Fruit fly (Drosophila melanogaster) whole organism, embryonic: Measurements from ENCODE around the gene tbc.

Experiments used
- CG10321 ChIP-seq: fragments of 200-800 bp; sonication (Bioruptor generic); IDR thresholded peaks from 2 replicates; pipeline ENCODE4 v1.3.6; 2022; ENCODE audit warnings: missing biosample characterization, missing genetic modification characterization
- CG12155 ChIP-seq: fragments of 200-800 bp; sonication (Bioruptor generic); optimal IDR thresholded peaks from 3 replicates; lab custom pipeline; 2016; ENCODE audit warnings: missing biosample characterization, missing genetic modification characterization
- CG14667 ChIP-seq: fragments of 200-800 bp; sonication (Bioruptor generic); IDR thresholded peaks from 2 replicates; pipeline ENCODE4 v1.3.6; 2022; ENCODE audit warnings: missing biosample characterization, missing genetic modification characterization
- CG14860 ChIP-seq: fragments of 200-800 bp; sonication (Bioruptor generic); IDR thresholded peaks from 3 replicates; pipeline ENCODE4 v1.3.6; 2022; ENCODE audit warnings: missing biosample characterization, missing genetic modification characterization; ENCODE audit not compliant: partially characterized antibody
- CG15479 ChIP-seq: fragments of 200-800 bp; sonication (Bioruptor generic); optimal IDR thresholded peaks from 3 replicates; lab custom pipeline; 2019; ENCODE audit warnings: missing biosample characterization, mild to moderate bottlenecking, missing genetic modification characterization, moderate library complexity
- CG16815 ChIP-seq: fragments of 200-800 bp; sonication (Bioruptor generic); optimal IDR thresholded peaks from 3 replicates; lab custom pipeline; 2017; ENCODE audit warnings: missing biosample characterization, mild to moderate bottlenecking, missing genetic modification characterization
- CG17568 ChIP-seq: fragments of 200-800 bp; sonication (Bioruptor generic); optimal IDR thresholded peaks from 2 replicates; lab custom pipeline; 2018; ENCODE audit warnings: missing biosample characterization, mild to moderate bottlenecking, missing genetic modification characterization, moderate library complexity
- CG2120 ChIP-seq: fragments of 200-800 bp; sonication (Bioruptor generic); optimal IDR thresholded peaks from 3 replicates; lab custom pipeline; 2016; ENCODE audit warnings: missing biosample characterization, missing genetic modification characterization
- CG31365 ChIP-seq: fragments of 200-800 bp; sonication (Bioruptor generic); optimal IDR thresholded peaks from 2 replicates; lab custom pipeline; 2018; ENCODE audit warnings: missing biosample characterization, mild to moderate bottlenecking, missing genetic modification characterization
- CG7745 ChIP-seq: fragments of 200-800 bp; sonication (Bioruptor generic); optimal IDR thresholded peaks from 2 replicates; lab custom pipeline; 2018; ENCODE audit warnings: missing biosample characterization, mild to moderate bottlenecking, missing genetic modification characterization, moderate library complexity
- CG8765 ChIP-seq: fragments of 200-800 bp; sonication (Bioruptor generic); IDR thresholded peaks from 2 replicates; pipeline ENCODE4 v1.3.6; 2022; ENCODE audit warnings: missing biosample characterization, missing genetic modification characterization
- CG9727 ChIP-seq: fragments of 200-800 bp; sonication (Bioruptor generic); optimal IDR thresholded peaks from 3 replicates; lab custom pipeline; 2017; ENCODE audit warnings: missing biosample characterization, mild to moderate bottlenecking, missing genetic modification characterization
- CHES-1-like ChIP-seq: fragments of 200-800 bp; sonication (Bioruptor generic); optimal IDR thresholded peaks from 2 replicates; lab custom pipeline; 2016; ENCODE audit warnings: missing biosample characterization, missing genetic modification characterization
- D19A ChIP-seq: fragments of 200-800 bp; optimal IDR thresholded peaks from 3 replicates; lab custom pipeline; 2019; ENCODE audit warnings: missing biosample characterization, mild to moderate bottlenecking, missing genetic modification characterization, moderate library complexity
- Dll ChIP-seq: fragments of 200-800 bp; sonication (Bioruptor generic); IDR thresholded peaks from 4 replicates; pipeline ENCODE4 v1.3.6; 2022; ENCODE audit warnings: missing biosample characterization, missing genetic modification characterization; ENCODE audit not compliant: partially characterized antibody
- Drgx ChIP-seq: fragments of 200-800 bp; sonication (Bioruptor generic); IDR thresholded peaks from 2 replicates; pipeline ENCODE4 v1.3.6; 2022; ENCODE audit warnings: missing biosample characterization, missing genetic modification characterization
- H15 ChIP-seq: fragments of 200-800 bp; sonication (Bioruptor generic); IDR thresholded peaks from 3 replicates; pipeline ENCODE4 v1.3.6; 2022; ENCODE audit warnings: missing biosample characterization, missing genetic modification characterization
- Mad ChIP-seq: fragments of 200-800 bp; sonication (Bioruptor generic); optimal IDR thresholded peaks from 2 replicates; lab custom pipeline; 2016; ENCODE audit warnings: missing biosample characterization, missing genetic modification characterization
- Max ChIP-seq: fragments of 200-800 bp; sonication (Bioruptor generic); optimal IDR thresholded peaks from 2 replicates; lab custom pipeline; 2016; ENCODE audit warnings: missing biosample characterization, mild to moderate bottlenecking, missing genetic modification characterization
- Meics ChIP-seq: fragments of 200-800 bp; sonication (Bioruptor generic); optimal IDR thresholded peaks from 2 replicates; lab custom pipeline; 2017; ENCODE audit warnings: missing biosample characterization, mild to moderate bottlenecking, missing genetic modification characterization
- Pdp1 ChIP-seq, 2 experiments: fragments of 200-800 bp; sonication (Bioruptor generic); optimal IDR thresholded peaks; 3 replicates each; lab custom pipeline; 2016; ENCODE audit warnings: missing biosample characterization in 2 of 2, missing genetic modification characterization in 2 of 2, mild to moderate bottlenecking in 1 of 2, moderate library complexity in 1 of 2
- Side ChIP-seq: fragments of 200-800 bp; sonication (Bioruptor generic); optimal IDR thresholded peaks from 2 replicates; lab custom pipeline; 2016; ENCODE audit warnings: missing biosample characterization, missing genetic modification characterization
- Sin3A ChIP-seq: fragments of >200 bp; optimal IDR thresholded peaks from 2 replicates; lab custom pipeline; 2018
- Sox102F ChIP-seq: fragments of 200-800 bp; sonication (Bioruptor generic); optimal IDR thresholded peaks from 2 replicates; lab custom pipeline; 2018; ENCODE audit warnings: missing biosample characterization, mild to moderate bottlenecking, missing genetic modification characterization, moderate library complexity
- YL-1 ChIP-seq: fragments of 200-800 bp; sonication (Bioruptor generic); optimal IDR thresholded peaks from 3 replicates; lab custom pipeline; 2017; ENCODE audit warnings: missing biosample characterization, mild to moderate bottlenecking, missing genetic modification characterization
- ara ChIP-seq: fragments of 200-800 bp; sonication (Bioruptor generic); IDR thresholded peaks from 2 replicates; pipeline ENCODE4 v1.3.6; 2022; ENCODE audit warnings: missing biosample characterization, missing genetic modification characterization
- caup ChIP-seq: fragments of 200-800 bp; sonication (Bioruptor generic); optimal IDR thresholded peaks from 3 replicates; lab custom pipeline; 2017; ENCODE audit warnings: missing biosample characterization, mild to moderate bottlenecking, missing genetic modification characterization, moderate library complexity; ENCODE audit not compliant: severe bottlenecking
- danr ChIP-seq: fragments of 200-800 bp; sonication (Bioruptor generic); IDR thresholded peaks from 2 replicates; pipeline ENCODE4 v1.3.6; 2022; ENCODE audit warnings: missing biosample characterization, missing genetic modification characterization
- exex ChIP-seq: fragments of 200-800 bp; sonication (Bioruptor generic); optimal IDR thresholded peaks from 4 replicates; lab custom pipeline; 2018; ENCODE audit warnings: missing biosample characterization, mild to moderate bottlenecking, missing genetic modification characterization, moderate library complexity
- gem ChIP-seq: fragments of 200-800 bp; sonication (Bioruptor generic); optimal IDR thresholded peaks from 2 replicates; lab custom pipeline; 2019; ENCODE audit warnings: missing biosample characterization, mild to moderate bottlenecking, missing genetic modification characterization, moderate library complexity
- grn ChIP-seq: fragments of 200-800 bp; sonication (Bioruptor generic); optimal IDR thresholded peaks from 3 replicates; lab custom pipeline; 2017; ENCODE audit warnings: missing biosample characterization, missing genetic modification characterization
- gsb ChIP-seq: fragments of 200-800 bp; sonication (Bioruptor generic); IDR thresholded peaks from 2 replicates; pipeline ENCODE4 v1.3.6; 2022; ENCODE audit warnings: missing biosample characterization, missing genetic modification characterization
- hth ChIP-seq: fragments of >200 bp; optimal IDR thresholded peaks from 2 replicates; lab custom pipeline; 2017; ENCODE audit warnings: inconsistent platforms
- knrl ChIP-seq: fragments of 200-800 bp; sonication (Bioruptor generic); IDR thresholded peaks from 3 replicates; pipeline ENCODE4 v1.3.6; 2022; ENCODE audit warnings: missing biosample characterization, missing genetic modification characterization; ENCODE audit not compliant: partially characterized antibody
- lab ChIP-seq: fragments of 200-800 bp; sonication (Bioruptor generic); optimal IDR thresholded peaks from 3 replicates; lab custom pipeline; 2017; ENCODE audit warnings: missing biosample characterization, missing genetic modification characterization, mild to moderate bottlenecking, moderate library complexity, missing genetic modification reagents
- lov ChIP-seq, 2 experiments: fragments of 200-800 bp in 1 of 2; fragments of >200 bp in 1 of 2; sonication (Bioruptor generic) in 1 of 2; IDR thresholded peaks in 1 of 2; optimal IDR thresholded peaks in 1 of 2; 2 replicates in 1 of 2; 3 replicates in 1 of 2; pipeline versions ENCODE4 v1.3.6 to Lab custom; 2017 to 2022; ENCODE audit warnings: missing biosample characterization in 1 of 2, missing genetic modification characterization in 1 of 2
- mirr ChIP-seq: fragments of 200-800 bp; sonication (Bioruptor generic); optimal IDR thresholded peaks from 3 replicates; lab custom pipeline; 2018; ENCODE audit warnings: missing biosample characterization, mild to moderate bottlenecking, missing genetic modification characterization
- nerfin-2 ChIP-seq: fragments of 200-800 bp; sonication (Bioruptor generic); IDR thresholded peaks from 2 replicates; pipeline ENCODE4 v1.3.6; 2022; ENCODE audit warnings: missing biosample characterization, missing genetic modification characterization; ENCODE audit not compliant: partially characterized antibody
- rib ChIP-seq: fragments of 200-800 bp; sonication (Bioruptor generic); IDR thresholded peaks from 2 replicates; pipeline ENCODE4 v1.3.6; 2022; ENCODE audit warnings: missing biosample characterization, missing genetic modification characterization
- ro ChIP-seq: fragments of 200-800 bp; sonication (Bioruptor generic); IDR thresholded peaks from 2 replicates; pipeline ENCODE4 v1.3.6; 2022; ENCODE audit warnings: missing biosample characterization, missing genetic modification characterization
- sens ChIP-seq: fragments of 200-800 bp; sonication (Bioruptor generic); peaks from one replicate; lab custom pipeline; 2016; ENCODE audit warnings: missing biosample characterization, missing genetic modification characterization
- stwl ChIP-seq: fragments of 200-800 bp; sonication (Bioruptor generic); optimal IDR thresholded peaks from 3 replicates; lab custom pipeline; 2018; ENCODE audit warnings: missing biosample characterization, mild to moderate bottlenecking, missing genetic modification characterization, moderate library complexity
- vnd ChIP-seq: fragments of 200-800 bp; sonication (Bioruptor generic); IDR thresholded peaks from 3 replicates; pipeline ENCODE4 v1.3.6; 2022; ENCODE audit warnings: missing biosample characterization, missing genetic modification characterization; ENCODE audit not compliant: partially characterized antibody
- yki ChIP-seq: fragments of >200 bp; optimal IDR thresholded peaks from 3 replicates; lab custom pipeline; 2018
- zen ChIP-seq: fragments of 200-800 bp; sonication (Bioruptor generic); optimal IDR thresholded peaks from 3 replicates; lab custom pipeline; 2018; ENCODE audit warnings: missing biosample characterization, mild to moderate bottlenecking, missing genetic modification characterization, moderate library complexity

The tbc gene

DNA sequence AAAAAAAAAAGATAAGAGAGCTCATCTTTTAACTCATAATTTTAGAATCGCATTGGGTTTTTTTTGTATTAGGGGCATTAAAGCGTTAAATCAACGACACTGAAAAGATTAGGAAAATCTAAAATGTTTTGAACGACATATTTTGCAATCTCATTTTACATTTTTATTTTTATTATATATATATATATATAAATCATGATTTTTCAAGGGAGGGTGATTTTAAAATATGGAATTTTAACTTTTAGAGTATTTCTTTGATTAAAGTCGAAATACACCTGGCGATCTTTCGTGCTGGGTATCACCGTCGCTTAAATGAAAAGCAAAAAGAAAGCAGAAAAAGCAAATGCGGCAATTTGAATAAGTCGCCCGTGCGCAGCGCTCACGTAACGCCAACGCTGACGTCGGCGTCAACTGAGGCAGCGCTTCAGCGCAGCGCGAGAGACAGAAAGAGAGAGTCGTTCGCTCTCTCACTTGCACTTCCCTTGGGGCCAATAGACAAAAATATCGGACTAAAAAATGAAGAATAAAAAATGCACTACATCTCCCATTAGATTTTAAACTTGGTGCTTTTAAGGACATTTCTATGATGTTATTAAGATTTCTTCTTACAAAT, 40.4 kb downstream of the tbc start (continued):
- TF ChIP-seq CG14667 (no peak), knrl (no peak), Pdp1 (GFP tag; optimal IDR thresholded peaks at IDR 0.05; lab: Kevin White, UChicago) (peak in 1 of 2 experiments; percentile 85), vnd (GFP tag; lab: Robert Waterston, UW) (no peak), gem (tag; lab: Kevin White, UChicago) (peak; percentile 49)

DNA sequence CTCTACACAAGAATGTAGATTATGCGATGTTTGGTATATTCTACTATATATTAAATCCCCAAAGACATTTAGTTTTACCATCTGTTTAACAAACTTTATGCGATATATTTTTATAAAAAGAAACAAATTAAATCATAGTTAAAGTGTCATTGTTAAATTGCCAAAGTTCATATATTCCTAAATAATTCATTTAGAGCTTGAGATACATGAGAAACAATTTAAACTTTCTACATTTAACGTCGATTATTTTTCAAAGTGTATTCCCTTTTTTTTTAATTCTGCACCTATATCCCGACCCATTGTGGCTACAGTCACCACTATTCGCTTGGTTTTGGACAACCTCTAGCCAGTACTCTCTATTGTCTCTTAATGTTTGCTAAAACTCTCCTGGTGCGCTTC, 40.9 kb downstream of the tbc start:
- TF ChIP-seq CG10321 (no peak), CG16815 (GFP tag; lab: Kevin White, UChicago) (no peak), sens (GFP tag; lab: Kevin White, UChicago) (peak; percentile 60), Meics (peak; percentile 27), D19A (tag; lab: Kevin White, UChicago) (peak; percentile 51), gem (tag; lab: Kevin White, UChicago) (peak; percentile 35), CG7745 (tag; lab: Kevin White, UChicago) (no peak), ara (GFP tag; lab: Robert Waterston, UW) (no peak)

DNA sequence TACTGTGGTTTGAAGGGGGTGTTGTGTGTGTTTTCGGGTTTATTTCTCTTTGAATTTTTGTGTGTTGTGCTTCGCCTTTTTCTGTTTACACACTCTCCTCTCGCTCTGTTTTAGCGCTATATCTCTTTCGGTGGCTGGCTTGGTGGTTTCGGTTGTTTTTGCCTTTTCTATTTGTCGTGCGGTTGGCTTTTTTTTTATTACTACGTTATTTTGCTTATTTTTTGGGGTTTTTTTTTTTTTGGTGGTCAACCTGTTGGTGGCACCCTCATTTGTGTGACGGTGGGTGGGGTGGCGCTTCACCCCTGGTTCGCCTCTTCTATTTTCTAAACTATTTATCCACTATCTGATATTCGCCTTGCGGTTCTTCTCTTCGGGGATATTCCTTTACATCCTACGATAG, 41.8 kb downstream of the tbc start:
- peak; percentile 27 for TF ChIP-seq sens (GFP tag; lab: Kevin White, UChicago)
- TF ChIP-seq caup (GFP tag; lab: Kevin White, UChicago), result no peak
- 0 out of 4 replicates have a peak, but pooled peaks have one; percentile 24 for TF ChIP-seq Dll (GFP tag; lab: Robert Waterston, UW)
- peak; percentile 50; the same call in 1 of the 2 replicates for TF ChIP-seq Drgx (GFP tag; lab: Robert Waterston, UW)

DNA sequence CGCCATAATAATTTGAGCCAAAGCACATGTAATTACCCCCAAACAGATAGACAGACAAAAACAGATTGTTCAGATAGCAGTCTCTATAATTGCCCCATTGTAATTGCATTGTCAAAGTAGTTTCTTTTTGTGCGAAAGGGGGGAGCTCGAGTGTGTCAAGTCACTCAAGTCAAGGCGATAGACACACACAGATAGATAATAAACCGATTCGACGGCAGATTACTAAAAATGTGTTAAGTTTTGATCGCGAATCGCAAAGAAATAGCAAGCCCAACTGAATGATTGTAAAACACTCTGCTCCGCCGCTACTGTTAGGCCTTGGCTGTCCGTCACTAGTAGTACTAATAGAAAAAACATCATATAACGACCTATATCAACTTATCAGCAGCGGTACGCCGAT, 43.5 kb downstream of the tbc start:
- TF ChIP-seq danr (GFP tag; lab: Robert Waterston, UW) (no peak), YL-1 (GFP tag; lab: Kevin White, UChicago) (no peak), Mad (GFP tag; lab: Kevin White, UChicago) (no peak), Sin3A (lab: Kevin White, UChicago) (no peak), hth (lab: Kevin White, UChicago) (no peak), Pdp1 (GFP tag; optimal IDR thresholded peaks at IDR 0.05; lab: Kevin White, UChicago) (peak in 1 of 2 experiments; percentile 13), CG2120 (no peak), Side (GFP tag; lab: Kevin White, UChicago) (no peak), CHES-1-like (GFP tag; lab: Kevin White, UChicago) (no peak), stwl (tag; lab: Kevin White, UChicago) (no peak), CG12155 (GFP tag; lab: Kevin White, UChicago) (no peak), exex (peak; percentile 79), CG8765 (no peak), ro (GFP tag; lab: Robert Waterston, UW) (no peak), grn (peak; percentile 79), Max (GFP tag; lab: Kevin White, UChicago) (no peak), nerfin-2 (GFP tag; lab: Robert Waterston, UW) (no peak), CG15479 (GFP tag; lab: Kevin White, UChicago) (no peak), rib (GFP tag; lab: Robert Waterston, UW) (no peak), Sox102F (GFP tag; lab: Kevin White, UChicago) (no peak), CG14860 (GFP tag; lab: Robert Waterston, UW) (no peak), lab (GFP tag; lab: Kevin White, UChicago) (peak; percentile 13), mirr (GFP tag; lab: Kevin White, UChicago) (peak; percentile 59), CG31365 (tag; lab: Kevin White, UChicago) (no peak), H15 (GFP tag; lab: Robert Waterston, UW) (no peak), gsb (GFP tag; lab: Robert Waterston, UW) (no peak), CG9727 (GFP tag; lab: Kevin White, UChicago) (no peak), lov (optimal IDR thresholded peaks at IDR 0.05; lab: Kevin White, UChicago) (no peak), lov (GFP tag; IDR thresholded peaks at IDR 0.05; lab: Robert Waterston, UW) (no peak), zen (tag; lab: Kevin White, UChicago) (no peak), yki (no peak), CG17568 (GFP tag; lab: Kevin White, UChicago) (no peak)
